Fruit fly (Drosophila melanogaster): ENCODE data around the gene sls.

sls gene

dm6 chr3L:2151588-2152372 lies 36.4 kb upstream of the sls start, which contains the start of gene zormin (continued):
- TF ChIP-seq CG16863 (GFP tag; optimal IDR thresholded peaks at IDR 0.05) (no peak), al (GFP tag; IDR thresholded peaks at IDR 0.05) (no peak), lilli (GFP tag; optimal IDR thresholded peaks at IDR 0.05) (no peak), twi (tag; optimal IDR thresholded peaks at IDR 0.05) (no peak), Chrac-16 (GFP tag; optimal IDR thresholded peaks at IDR 0.05) (no peak), CG10462 (GFP tag; optimal IDR thresholded peaks at IDR 0.05) (no peak), dimm (GFP tag; IDR thresholded peaks at IDR 0.05) (no peak), CG10274 (GFP tag; optimal IDR thresholded peaks at IDR 0.05) (no peak), CG13894 (tag; optimal IDR thresholded peaks at IDR 0.05) (no peak), CG8944 (GFP tag; optimal IDR thresholded peaks at IDR 0.05) (no peak), az2 (GFP tag; optimal IDR thresholded peaks at IDR 0.05) (no peak), Antp (GFP tag; optimal IDR thresholded peaks at IDR 0.05) (peak; percentile 43), unpg (GFP tag; optimal IDR thresholded peaks at IDR 0.05) (no peak), CG8924 (tag; optimal IDR thresholded peaks at IDR 0.05) (no peak), D19A (tag; optimal IDR thresholded peaks at IDR 0.05) (peak; percentile 10), Nf-YB (GFP tag; optimal IDR thresholded peaks at IDR 0.05) (no peak), Dip3 (GFP tag; optimal IDR thresholded peaks at IDR 0.05) (no peak), CG10979 (tag; optimal IDR thresholded peaks at IDR 0.05) (peak; percentile 19), insv (GFP tag; optimal IDR thresholded peaks at IDR 0.05) (no peak), Hr51 (GFP tag; optimal IDR thresholded peaks at IDR 0.05) (peak in 1 of 2 experiments; percentile 35), CG5245 (GFP tag; optimal IDR thresholded peaks at IDR 0.05) (no peak), CG18599 (GFP tag; optimal IDR thresholded peaks at IDR 0.05) (peak; percentile 7), Fer1 (GFP tag; optimal IDR thresholded peaks at IDR 0.05) (no peak), CG6254 (GFP tag; optimal IDR thresholded peaks at IDR 0.05) (no peak), CG17385 (GFP tag; optimal IDR thresholded peaks at IDR 0.05) (no peak), klu (GFP tag; IDR thresholded peaks at IDR 0.05) (no peak), bigmax (GFP tag; optimal IDR thresholded peaks at IDR 0.05) (no peak), CG18619 (GFP tag; optimal IDR thresholded peaks at IDR 0.05) (no peak), lbe (GFP tag; optimal IDR thresholded peaks at IDR 0.05) (peak; percentile 36), slou (GFP tag; optimal IDR thresholded peaks at IDR 0.05) (no peak), CG9727 (GFP tag; optimal IDR thresholded peaks at IDR 0.05) (no peak), CG11723 (GFP tag; optimal IDR thresholded peaks at IDR 0.05) (no peak), CG7786 (GFP tag; optimal IDR thresholded peaks at IDR 0.05) (no peak), CG9797 (GFP tag; optimal IDR thresholded peaks at IDR 0.05) (no peak), Xbp1 (GFP tag; optimal IDR thresholded peaks at IDR 0.05) (no peak), CG8089 (GFP tag; optimal IDR thresholded peaks at IDR 0.05) (no peak), NC2β (GFP tag; optimal IDR thresholded peaks at IDR 0.05) (no peak), run (tag; optimal IDR thresholded peaks at IDR 0.05) (no peak), CG1529 (GFP tag; optimal IDR thresholded peaks at IDR 0.05) (no peak), CG11398 (GFP tag; optimal IDR thresholded peaks at IDR 0.05) (no peak), CG10209 (GFP tag; optimal IDR thresholded peaks at IDR 0.05) (no peak), psq (GFP tag; optimal IDR thresholded peaks at IDR 0.05) (no peak), CG17802 (tag; optimal IDR thresholded peaks at IDR 0.05) (no peak), yki (optimal IDR thresholded peaks at IDR 0.05) (peak; percentile 56), ato (GFP tag; IDR thresholded peaks at IDR 0.05; ENCODE audit: partially characterized antibody) (no peak), sob (GFP tag; IDR thresholded peaks at IDR 0.05) (no peak; the same call in 1 of the 2 replicates), CTCF (GFP tag; optimal IDR thresholded peaks at IDR 0.05) (no peak), cg (GFP tag; optimal IDR thresholded peaks at IDR 0.05) (no peak), CG17912 (GFP tag; optimal IDR thresholded peaks at IDR 0.05) (no peak), Atf3 (GFP tag; optimal IDR thresholded peaks at IDR 0.05) (no peak), stwl (tag; optimal IDR thresholded peaks at IDR 0.05) (no peak)
